Worm (Caenorhabditis elegans) whole organism, L2 larva: ENCODE data around the gene fat-2.
A peak's percentile ranks its signal among the peaks of the same experiment; 100 is the strongest.

Experiments used
- F13H6.1 ChIP-seq: sonication (generic microtip); optimal IDR thresholded peaks from 2 replicates; lab custom pipeline; 2016; ENCODE audit warnings: missing genetic modification characterization, missing compliant biosample characterization
- R02D3.7 ChIP-seq: fragments of 150-350 bp; optimal IDR thresholded peaks from 2 replicates; lab custom pipeline; 2014; ENCODE audit warnings: missing biosample characterization, missing genetic modification characterization
- Y55F3AM.14 ChIP-seq: fragments of 200-800 bp; sonication (Bioruptor generic); optimal IDR thresholded peaks from 2 replicates; lab custom pipeline; 2018; ENCODE audit warnings: mild to moderate bottlenecking, missing genetic modification characterization, missing compliant biosample characterization
- ZK546.5 ChIP-seq: sonication (generic microtip); optimal IDR thresholded peaks from 2 replicates; lab custom pipeline; 2017; ENCODE audit warnings: missing biosample characterization, missing genetic modification characterization
- alr-1 ChIP-seq: fragments of 150-350 bp; optimal IDR thresholded peaks from 2 replicates; lab custom pipeline; 2014; ENCODE audit warnings: missing biosample characterization, missing genetic modification characterization
- aly-2 ChIP-seq: fragments of 150-350 bp; optimal IDR thresholded peaks from 2 replicates; lab custom pipeline; 2014; ENCODE audit warnings: missing biosample characterization, missing genetic modification characterization
- ama-1 ChIP-seq: fragments of 150-350 bp; optimal IDR thresholded peaks from 2 replicates; lab custom pipeline; 2018; ENCODE audit warnings: inconsistent platforms
- ceh-16 ChIP-seq: fragments of 150-350 bp; optimal IDR thresholded peaks from 2 replicates; lab custom pipeline; 2014; ENCODE audit warnings: missing biosample characterization, missing genetic modification characterization
- crh-2 ChIP-seq: sonication (generic microtip); optimal IDR thresholded peaks from 2 replicates; lab custom pipeline; 2017; ENCODE audit warnings: missing biosample characterization, missing genetic modification characterization
- egl-27 ChIP-seq: sonication (generic microtip); optimal IDR thresholded peaks from 3 replicates; lab custom pipeline; 2017; ENCODE audit warnings: missing biosample characterization, missing genetic modification reagents, missing genetic modification characterization
- elt-1 ChIP-seq: fragments of 150-350 bp; optimal IDR thresholded peaks from 2 replicates; lab custom pipeline; 2014; ENCODE audit warnings: missing biosample characterization, missing genetic modification characterization
- fos-1 ChIP-seq: fragments of 150-350 bp; optimal IDR thresholded peaks from 2 replicates; lab custom pipeline; 2014; ENCODE audit warnings: missing biosample characterization, missing genetic modification characterization
- gmeb-1 ChIP-seq: fragments of 150-350 bp; optimal IDR thresholded peaks from 2 replicates; lab custom pipeline; 2014; ENCODE audit warnings: missing biosample characterization, missing genetic modification characterization
- lin-13 ChIP-seq: fragments of 150-350 bp; optimal IDR thresholded peaks from 2 replicates; lab custom pipeline; 2014; ENCODE audit warnings: missing biosample characterization, missing genetic modification reagents, missing genetic modification characterization
- lin-39 ChIP-seq: fragments of 150-350 bp; optimal IDR thresholded peaks from 2 replicates; lab custom pipeline; 2014; ENCODE audit warnings: missing biosample characterization, missing genetic modification reagents, missing genetic modification characterization
- mab-5 ChIP-seq: fragments of 150-350 bp; optimal IDR thresholded peaks from 2 replicates; lab custom pipeline; 2014; ENCODE audit warnings: missing biosample characterization, missing genetic modification characterization
- mbf-1 ChIP-seq: sonication (generic microtip); optimal IDR thresholded peaks from 2 replicates; lab custom pipeline; 2017; ENCODE audit warnings: missing biosample characterization, missing genetic modification characterization
- mdl-1 ChIP-seq, 2 experiments: fragments of 150-350 bp in 1 of 2; sonication (generic microtip) in 1 of 2; optimal IDR thresholded peaks; 2 replicates each; lab custom pipeline; 2017; ENCODE audit warnings: missing biosample characterization in 2 of 2, missing genetic modification characterization in 2 of 2
- nhr-11 ChIP-seq: fragments of 150-350 bp; optimal IDR thresholded peaks from 2 replicates; lab custom pipeline; 2014; ENCODE audit warnings: missing biosample characterization, missing genetic modification characterization
- nhr-12 ChIP-seq: fragments of 150-350 bp; optimal IDR thresholded peaks from 2 replicates; lab custom pipeline; 2014; ENCODE audit warnings: missing biosample characterization, missing genetic modification characterization
- nhr-129 ChIP-seq: fragments of 150-350 bp; optimal IDR thresholded peaks from 2 replicates; lab custom pipeline; 2014; ENCODE audit warnings: missing biosample characterization, missing genetic modification characterization
- nhr-23 ChIP-seq: fragments of 150-350 bp; optimal IDR thresholded peaks from 2 replicates; lab custom pipeline; 2014; ENCODE audit warnings: missing biosample characterization, missing genetic modification reagents, missing genetic modification characterization
- nhr-237 ChIP-seq: fragments of 150-350 bp; optimal IDR thresholded peaks from 2 replicates; lab custom pipeline; 2014; ENCODE audit warnings: missing biosample characterization, missing genetic modification characterization
- nhr-25 ChIP-seq: fragments of 150-350 bp; sonication (generic microtip); optimal IDR thresholded peaks from 3 replicates; lab custom pipeline; 2014; ENCODE audit warnings: missing biosample characterization, missing genetic modification characterization
- nhr-6 ChIP-seq: fragments of 150-350 bp; optimal IDR thresholded peaks from 2 replicates; lab custom pipeline; 2014; ENCODE audit warnings: missing biosample characterization, missing genetic modification characterization
- peb-1 ChIP-seq: fragments of 150-350 bp; optimal IDR thresholded peaks from 2 replicates; lab custom pipeline; 2014; ENCODE audit warnings: missing biosample characterization, missing genetic modification characterization
- sem-4 ChIP-seq: fragments of 150-350 bp; optimal IDR thresholded peaks from 2 replicates; lab custom pipeline; 2014; ENCODE audit warnings: missing biosample characterization, missing genetic modification reagents, missing genetic modification characterization
- skn-1 ChIP-seq: sonication (generic microtip); optimal IDR thresholded peaks from 2 replicates; lab custom pipeline; 2017; ENCODE audit warnings: missing biosample characterization, missing genetic modification characterization
- sma-3 ChIP-seq: sonication (generic microtip); optimal IDR thresholded peaks from 2 replicates; lab custom pipeline; 2016; ENCODE audit warnings: missing genetic modification reagents, missing genetic modification characterization, missing compliant biosample characterization
- sma-9 ChIP-seq, 2 experiments: fragments of 150-350 bp in 1 of 2; sonication (generic microtip) in 1 of 2; optimal IDR thresholded peaks; 2 replicates each; lab custom pipeline; 2014 to 2016; ENCODE audit warnings: missing genetic modification characterization in 2 of 2, mild to moderate bottlenecking in 1 of 2, missing biosample characterization in 1 of 2, missing compliant biosample characterization in 1 of 2, missing genetic modification reagents in 1 of 2, moderate library complexity in 1 of 2
- snpc-4 ChIP-seq: fragments of 150-350 bp; optimal IDR thresholded peaks from 2 replicates; lab custom pipeline; 2014; ENCODE audit warnings: missing biosample characterization, missing genetic modification characterization
- unc-39 ChIP-seq: fragments of 150-350 bp; optimal IDR thresholded peaks from 2 replicates; lab custom pipeline; 2014; ENCODE audit warnings: missing biosample characterization, missing genetic modification characterization
- unc-55 ChIP-seq: fragments of 150-350 bp; sonication (generic microtip); optimal IDR thresholded peaks from 3 replicates; lab custom pipeline; 2014; ENCODE audit warnings: missing biosample characterization, missing genetic modification reagents, missing genetic modification characterization
- ztf-1 ChIP-seq: fragments of 200-800 bp; sonication (Bioruptor generic); conservative IDR thresholded peaks from 2 replicates; pipeline ENCODE4 v1.3.6; 2022; ENCODE audit warnings: missing genetic modification characterization, missing compliant biosample characterization
- ztf-4 ChIP-seq: fragments of 150-350 bp; optimal IDR thresholded peaks from 2 replicates; lab custom pipeline; 2014; ENCODE audit warnings: missing biosample characterization, missing genetic modification characterization

fat-2 gene

ce11 chrIV:13347232-13347715 lies 23.6 kb downstream of the fat-2 start, which contains the start of gene W02A2.9:
Gene W02A2.9 (plus strand): TSS chrIV:13347665.
- TF ChIP-seq fos-1 (tag; lab: Kevin White, UChicago) = peak; percentile 93
- TF ChIP-seq sma-3 (GFP tag; lab: Kevin White, UChicago) = no peak
- TF ChIP-seq unc-55 (GFP tag; lab: Kevin White, UChicago) = no peak
- TF ChIP-seq unc-39 (tag; lab: Kevin White, UChicago) = no peak
- peak; percentile 21 for TF ChIP-seq gmeb-1 (tag; lab: Kevin White, UChicago)
- no peak for TF ChIP-seq lin-39 (tag; lab: Kevin White, UChicago)
- TF ChIP-seq nhr-129 (tag; lab: Kevin White, UChicago) = peak; percentile 30
- peak; percentile 74 for TF ChIP-seq sma-9 (GFP tag; optimal IDR thresholded peaks at IDR 0.05; lab: Kevin White, UChicago)
- no peak for TF ChIP-seq sma-9 (tag; optimal IDR thresholded peaks at IDR 0.05; lab: Kevin White, UChicago)
- peak; percentile 43 for TF ChIP-seq crh-2 (tag; lab: Kevin White, UChicago)

DNA sequence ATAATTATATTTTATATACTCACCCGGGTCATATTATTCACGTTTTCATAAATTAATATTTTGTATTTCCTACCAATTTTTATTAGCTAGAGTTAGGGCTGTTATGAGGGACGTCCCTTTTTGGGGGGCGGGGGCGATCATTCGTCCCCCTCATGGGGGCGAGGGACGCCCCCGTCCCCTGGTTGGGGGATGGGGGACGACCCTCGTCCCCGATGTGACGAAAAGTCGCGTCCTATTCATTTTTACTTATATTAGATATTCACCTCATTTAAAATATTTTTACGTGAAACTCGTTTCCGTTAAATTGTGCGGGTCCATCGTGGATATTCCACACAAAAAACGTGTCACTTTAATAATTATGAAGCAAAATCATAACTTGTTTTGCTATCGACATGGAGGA lies 24.9 kb downstream of the fat-2 start, which contains the start of gene W02A2.12:
TSS of gene W02A2.12 (minus strand) at position 240 of the 400 bp plus-strand sequence.
- TF ChIP-seq ama-1 (no peak), F13H6.1 (tag; lab: Kevin White, UChicago) (no peak), ZK546.5 (no peak), nhr-25 (tag; lab: Kevin White, UChicago) (no peak), lin-13 (GFP tag; lab: Kevin White, UChicago) (no peak), egl-27 (no peak), fos-1 (tag; lab: Kevin White, UChicago) (no peak), peb-1 (tag; lab: Kevin White, UChicago) (no peak), ztf-1 (GFP tag; lab: Robert Waterston, UW) (no peak), ztf-4 (no peak), mdl-1 (tag; optimal IDR thresholded peaks at IDR 0.05; lab: Kevin White, UChicago) (no peak), gmeb-1 (tag; lab: Kevin White, UChicago) (no peak)

- no peak for TF ChIP-seq mbf-1 (tag; lab: Kevin White, UChicago)
- TF ChIP-seq snpc-4 (tag; lab: Kevin White, UChicago) = no peak
- no peak for TF ChIP-seq nhr-23 (tag; lab: Kevin White, UChicago)
- TF ChIP-seq ama-1 = no peak
- no peak for TF ChIP-seq ceh-16 (tag; lab: Kevin White, UChicago)
- no peak for TF ChIP-seq nhr-237 (tag; lab: Kevin White, UChicago)
- no peak for TF ChIP-seq lin-13 (GFP tag; lab: Kevin White, UChicago)
- TF ChIP-seq ztf-4 = no peak
- no peak for TF ChIP-seq nhr-6 (tag; lab: Kevin White, UChicago)
- no peak for TF ChIP-seq nhr-12
- TF ChIP-seq, all 48 proteins: peak for 0
These were observed 29.6 kb downstream of the fat-2 start, which contains the start of the genes rec-8 and mex-5 for ce11 chrIV:13353143-13353773. Gene rec-8 (minus strand): TSS chrIV:13353193. Gene mex-5 (plus strand): TSS chrIV:13353723.

ce11 chrIV:13354044-13354443 lies 30.4 kb downstream of the fat-2 start:
- TF ChIP-seq alr-1 (tag; lab: Kevin White, UChicago) = no peak
- TF ChIP-seq elt-1 (tag; lab: Kevin White, UChicago) = no peak
- TF ChIP-seq Y55F3AM.14 (GFP tag; lab: Kevin White, UChicago) = no peak
- no peak for TF ChIP-seq egl-27
- TF ChIP-seq mab-5 = no peak
- TF ChIP-seq sem-4 (tag; lab: Kevin White, UChicago) = no peak
- no peak for TF ChIP-seq skn-1
- TF ChIP-seq nhr-11 (tag; lab: Kevin White, UChicago) = no peak
- TF ChIP-seq lin-13 (GFP tag; lab: Kevin White, UChicago) = no peak
- TF ChIP-seq aly-2 (tag; lab: Kevin White, UChicago) = no peak
- TF ChIP-seq ztf-1 (GFP tag; lab: Robert Waterston, UW) = no peak
- TF ChIP-seq ztf-4 = no peak
- TF ChIP-seq F13H6.1 (tag; lab: Kevin White, UChicago) = no peak
- TF ChIP-seq R02D3.7 = no peak
- TF ChIP-seq nhr-23 (tag; lab: Kevin White, UChicago) = no peak
